Worm (Caenorhabditis elegans) whole organism, L2 larva: ENCODE measurements around the gene par-1.
"Not testable (repeated sequence)": the region's sequence is repeated elsewhere in the genome, so short reads cannot be mapped to it uniquely, and the experiment has no call there.

Experiments used
- C34F6.9 ChIP-seq: fragments of 150-350 bp; optimal IDR thresholded peaks from 2 replicates; lab custom pipeline; 2014; ENCODE audit warnings: missing biosample characterization, missing genetic modification characterization
- F13H6.1 ChIP-seq: sonication (generic microtip); optimal IDR thresholded peaks from 2 replicates; lab custom pipeline; 2016; ENCODE audit warnings: missing genetic modification characterization, missing compliant biosample characterization
- R02D3.7 ChIP-seq: fragments of 150-350 bp; optimal IDR thresholded peaks from 2 replicates; lab custom pipeline; 2014; ENCODE audit warnings: missing biosample characterization, missing genetic modification characterization
- ZK546.5 ChIP-seq: sonication (generic microtip); optimal IDR thresholded peaks from 2 replicates; lab custom pipeline; 2017; ENCODE audit warnings: missing biosample characterization, missing genetic modification characterization
- alr-1 ChIP-seq: fragments of 150-350 bp; optimal IDR thresholded peaks from 2 replicates; lab custom pipeline; 2014; ENCODE audit warnings: missing biosample characterization, missing genetic modification characterization
- blmp-1 ChIP-seq: sonication (generic microtip); optimal IDR thresholded peaks from 2 replicates; lab custom pipeline; 2017; ENCODE audit warnings: missing genetic modification characterization, mild to moderate bottlenecking, missing compliant biosample characterization, antibody characterized with exemption, moderate library complexity; ENCODE audit not compliant: insufficient read depth
- ceh-16 ChIP-seq: fragments of 150-350 bp; optimal IDR thresholded peaks from 2 replicates; lab custom pipeline; 2014; ENCODE audit warnings: missing biosample characterization, missing genetic modification characterization
- ceh-82 ChIP-seq: fragments of 150-350 bp; optimal IDR thresholded peaks from 2 replicates; lab custom pipeline; 2014; ENCODE audit warnings: missing biosample characterization, missing genetic modification characterization
- crh-2 ChIP-seq: sonication (generic microtip); optimal IDR thresholded peaks from 2 replicates; lab custom pipeline; 2017; ENCODE audit warnings: missing biosample characterization, missing genetic modification characterization
- egl-27 ChIP-seq: sonication (generic microtip); optimal IDR thresholded peaks from 3 replicates; lab custom pipeline; 2017; ENCODE audit warnings: missing biosample characterization, missing genetic modification reagents, missing genetic modification characterization
- elt-1 ChIP-seq: fragments of 150-350 bp; optimal IDR thresholded peaks from 2 replicates; lab custom pipeline; 2014; ENCODE audit warnings: missing biosample characterization, missing genetic modification characterization
- fos-1 ChIP-seq: fragments of 150-350 bp; optimal IDR thresholded peaks from 2 replicates; lab custom pipeline; 2014; ENCODE audit warnings: missing biosample characterization, missing genetic modification characterization
- gmeb-1 ChIP-seq: fragments of 150-350 bp; optimal IDR thresholded peaks from 2 replicates; lab custom pipeline; 2014; ENCODE audit warnings: missing biosample characterization, missing genetic modification characterization
- lin-13 ChIP-seq: fragments of 150-350 bp; optimal IDR thresholded peaks from 2 replicates; lab custom pipeline; 2014; ENCODE audit warnings: missing biosample characterization, missing genetic modification reagents, missing genetic modification characterization
- lin-39 ChIP-seq: fragments of 150-350 bp; optimal IDR thresholded peaks from 2 replicates; lab custom pipeline; 2014; ENCODE audit warnings: missing biosample characterization, missing genetic modification reagents, missing genetic modification characterization
- lsy-2 ChIP-seq, 2 experiments: fragments of 150-350 bp in 1 of 2; sonication (generic microtip) in 1 of 2; optimal IDR thresholded peaks; 2 replicates each; lab custom pipeline; 2014 to 2017; ENCODE audit warnings: missing biosample characterization in 2 of 2, missing genetic modification characterization in 2 of 2
- mbf-1 ChIP-seq: sonication (generic microtip); optimal IDR thresholded peaks from 2 replicates; lab custom pipeline; 2017; ENCODE audit warnings: missing biosample characterization, missing genetic modification characterization
- mdl-1 ChIP-seq, 2 experiments: fragments of 150-350 bp in 1 of 2; sonication (generic microtip) in 1 of 2; optimal IDR thresholded peaks; 2 replicates each; lab custom pipeline; 2017; ENCODE audit warnings: missing biosample characterization in 2 of 2, missing genetic modification characterization in 2 of 2
- nhr-129 ChIP-seq: fragments of 150-350 bp; optimal IDR thresholded peaks from 2 replicates; lab custom pipeline; 2014; ENCODE audit warnings: missing biosample characterization, missing genetic modification characterization
- nhr-21 ChIP-seq: fragments of 150-350 bp; optimal IDR thresholded peaks from 2 replicates; lab custom pipeline; 2014; ENCODE audit warnings: missing biosample characterization, missing genetic modification characterization
- nhr-23 ChIP-seq: fragments of 150-350 bp; optimal IDR thresholded peaks from 2 replicates; lab custom pipeline; 2014; ENCODE audit warnings: missing biosample characterization, missing genetic modification reagents, missing genetic modification characterization
- nhr-237 ChIP-seq: fragments of 150-350 bp; optimal IDR thresholded peaks from 2 replicates; lab custom pipeline; 2014; ENCODE audit warnings: missing biosample characterization, missing genetic modification characterization
- nhr-25 ChIP-seq: fragments of 150-350 bp; sonication (generic microtip); optimal IDR thresholded peaks from 3 replicates; lab custom pipeline; 2014; ENCODE audit warnings: missing biosample characterization, missing genetic modification characterization
- nhr-6 ChIP-seq: fragments of 150-350 bp; optimal IDR thresholded peaks from 2 replicates; lab custom pipeline; 2014; ENCODE audit warnings: missing biosample characterization, missing genetic modification characterization
- sem-4 ChIP-seq: fragments of 150-350 bp; optimal IDR thresholded peaks from 2 replicates; lab custom pipeline; 2014; ENCODE audit warnings: missing biosample characterization, missing genetic modification reagents, missing genetic modification characterization
- sma-3 ChIP-seq: sonication (generic microtip); optimal IDR thresholded peaks from 2 replicates; lab custom pipeline; 2016; ENCODE audit warnings: missing genetic modification reagents, missing genetic modification characterization, missing compliant biosample characterization
- sma-9 ChIP-seq, 2 experiments: fragments of 150-350 bp in 1 of 2; sonication (generic microtip) in 1 of 2; optimal IDR thresholded peaks; 2 replicates each; lab custom pipeline; 2014 to 2016; ENCODE audit warnings: missing genetic modification characterization in 2 of 2, mild to moderate bottlenecking in 1 of 2, missing biosample characterization in 1 of 2, missing compliant biosample characterization in 1 of 2, missing genetic modification reagents in 1 of 2, moderate library complexity in 1 of 2
- snpc-4 ChIP-seq: fragments of 150-350 bp; optimal IDR thresholded peaks from 2 replicates; lab custom pipeline; 2014; ENCODE audit warnings: missing biosample characterization, missing genetic modification characterization
- unc-55 ChIP-seq: fragments of 150-350 bp; sonication (generic microtip); optimal IDR thresholded peaks from 3 replicates; lab custom pipeline; 2014; ENCODE audit warnings: missing biosample characterization, missing genetic modification reagents, missing genetic modification characterization
- zag-1 ChIP-seq: fragments of 150-350 bp; optimal IDR thresholded peaks from 2 replicates; lab custom pipeline; 2014; ENCODE audit warnings: missing biosample characterization, missing genetic modification characterization
- ztf-4 ChIP-seq: fragments of 150-350 bp; optimal IDR thresholded peaks from 2 replicates; lab custom pipeline; 2014; ENCODE audit warnings: missing biosample characterization, missing genetic modification characterization

The par-1 gene

ce11 chrV:14137766-14138165, 7.4 kb downstream of the par-1 start, which contains the start of gene AH10.4:
Gene AH10.4, minus strand, starts transcription at chrV:14137866.
- TF ChIP-seq F13H6.1 (tag; lab: Kevin White, UChicago); lin-39 (tag; lab: Kevin White, UChicago); zag-1: not testable (repeated sequence)

- TF ChIP-seq lin-13 (GFP tag; lab: Kevin White, UChicago) (peak; percentile 32), zag-1 (peak; percentile 31), ztf-4 (tag; lab: Kevin White, UChicago) (no peak), unc-55 (peak; percentile 69), nhr-129 (tag; lab: Kevin White, UChicago) (peak; percentile 92), lsy-2 (tag; optimal IDR thresholded peaks at IDR 0.05; lab: Kevin White, UChicago) (peak; percentile 6 to 62), ceh-82 (peak; percentile 37), nhr-6 (no peak), gmeb-1 (tag; lab: Kevin White, UChicago) (peak; percentile 42), R02D3.7 (tag; lab: Kevin White, UChicago) (no peak), snpc-4 (tag; lab: Kevin White, UChicago) (peak; percentile 12), blmp-1 (tag; lab: Kevin White, UChicago) (peak; percentile 50), egl-27 (peak; percentile 76), ZK546.5 (no peak), mdl-1 (tag; optimal IDR thresholded peaks at IDR 0.05; lab: Kevin White, UChicago) (peak; percentile 28 to 70), sma-9 (GFP tag; optimal IDR thresholded peaks at IDR 0.05; lab: Kevin White, UChicago) (peak; percentile 78), sma-9 (tag; optimal IDR thresholded peaks at IDR 0.05; lab: Kevin White, UChicago) (no peak), mbf-1 (tag; lab: Kevin White, UChicago) (no peak), fos-1 (tag; lab: Kevin White, UChicago) (peak; percentile 87), alr-1 (tag; lab: Kevin White, UChicago) (no peak), nhr-237 (tag; lab: Kevin White, UChicago) (no peak), crh-2 (peak; percentile 60), nhr-25 (tag; lab: Kevin White, UChicago) (peak; percentile 75), C34F6.9 (tag; lab: Kevin White, UChicago) (peak; percentile 79), ceh-16 (tag; lab: Kevin White, UChicago) (peak; percentile 56), sem-4 (tag; lab: Kevin White, UChicago) (peak; percentile 14), sma-3 (GFP tag; lab: Kevin White, UChicago) (peak; percentile 84), nhr-21 (tag; lab: Kevin White, UChicago) (peak; percentile 63), F13H6.1 (tag; lab: Kevin White, UChicago) (peak; percentile 86)
Measured at ce11 chrV:14136152-14136551, 9.0 kb downstream of the par-1 start.

- TF ChIP-seq fos-1 (tag; lab: Kevin White, UChicago) (peak; percentile 75), nhr-25 (tag; lab: Kevin White, UChicago) (peak; percentile 29), mbf-1 (tag; lab: Kevin White, UChicago) (no peak)
Measured at ce11 chrV:14134757-14135441, 10.3 kb downstream of the par-1 start.

ce11 chrV:14133002-14133763, 12.0 kb downstream of the par-1 start:
- no peak for TF ChIP-seq mbf-1 (tag; lab: Kevin White, UChicago)
- TF ChIP-seq sma-9 (GFP tag; optimal IDR thresholded peaks at IDR 0.05; lab: Kevin White, UChicago) = peak; percentile 8
- no peak for TF ChIP-seq sma-9 (tag; optimal IDR thresholded peaks at IDR 0.05; lab: Kevin White, UChicago)
- TF ChIP-seq nhr-25 (tag; lab: Kevin White, UChicago) = peak; percentile 17
- TF ChIP-seq nhr-129 (tag; lab: Kevin White, UChicago) = peak; percentile 8
- peak in 1 of 2 experiments; percentile 16 for TF ChIP-seq lsy-2 (tag; optimal IDR thresholded peaks at IDR 0.05; lab: Kevin White, UChicago)

- TF ChIP-seq nhr-23 (tag; lab: Kevin White, UChicago) = no peak
- no peak for TF ChIP-seq zag-1
- no peak for TF ChIP-seq sma-3 (GFP tag; lab: Kevin White, UChicago)
- no peak for TF ChIP-seq snpc-4 (tag; lab: Kevin White, UChicago)
- no peak for TF ChIP-seq elt-1
- TF ChIP-seq alr-1 (tag; lab: Kevin White, UChicago) = no peak
Measured at ce11 chrV:14130226-14130625, 14.9 kb downstream of the par-1 start.
